Worm (Caenorhabditis elegans): Measurements from ENCODE around the gene ZK673.2.

ce11 chrII:10449707-10450106 lies 1.6 kb downstream of the ZK673.2 start, which contains the start of gene lin-56:
- TF ChIP-seq B0310.2 (tag; optimal IDR thresholded peaks at IDR 0.05), result no peak
- TF ChIP-seq ama-1 (optimal IDR thresholded peaks at IDR 0.05), result no peak
